Fruit fly (Drosophila melanogaster): Measurements from ENCODE around the gene Ggamma30A.
A peak's percentile ranks its signal among the peaks of the same experiment; 100 is the strongest.

- no peak for TF ChIP-seq Hr38 (GFP tag; optimal IDR thresholded peaks at IDR 0.05)
- no peak for TF ChIP-seq Lpt (GFP tag; optimal IDR thresholded peaks at IDR 0.05)
- TF ChIP-seq achi (GFP tag; optimal IDR thresholded peaks at IDR 0.05) = no peak
- TF ChIP-seq lz (GFP tag; optimal IDR thresholded peaks at IDR 0.05) = no peak
- peak; percentile 22 for TF ChIP-seq dsx (GFP tag; optimal IDR thresholded peaks at IDR 0.05; ENCODE audit: poor library complexity, severe bottlenecking)
- TF ChIP-seq Gug (GFP tag; IDR thresholded peaks at IDR 0.05) = no peak
- no peak for TF ChIP-seq CG11294 (GFP tag; IDR thresholded peaks at IDR 0.05)
- TF ChIP-seq CG8119 (GFP tag; IDR thresholded peaks at IDR 0.05) = no peak
- no peak for TF ChIP-seq Eip93F (GFP tag; optimal IDR thresholded peaks at IDR 0.05)
- TF ChIP-seq CG6854 (GFP tag; optimal IDR thresholded peaks at IDR 0.05) = no peak
- no peak for TF ChIP-seq Sox14 (GFP tag; optimal IDR thresholded peaks at IDR 0.05)
- TF ChIP-seq Sox15 (GFP tag; optimal IDR thresholded peaks at IDR 0.05) = no peak
Observed at dm6 chr2L:9225378-9225777, 31.0 kb upstream of the Ggamma30A start.
